Worm (Caenorhabditis elegans): ENCODE measurements around the gene gst-2.

DNA sequence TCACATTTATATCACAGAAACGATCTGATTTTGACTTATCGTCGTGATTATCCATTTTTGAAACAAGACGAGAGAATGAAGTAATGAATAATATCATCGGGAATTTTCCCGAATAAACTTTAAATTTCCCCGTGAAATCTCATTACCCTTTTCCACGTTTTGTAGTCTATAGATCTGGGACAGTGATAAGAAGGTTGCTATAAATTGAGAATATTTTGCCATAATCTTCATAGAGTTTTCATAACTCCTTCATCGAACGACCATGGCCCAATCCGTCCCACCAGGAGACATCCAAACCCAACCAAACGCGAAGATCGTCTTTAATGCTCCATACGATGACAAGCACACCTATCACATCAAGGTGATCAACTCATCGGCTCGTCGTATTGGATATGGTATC is 46.7 kb downstream of the gst-2 start, which contains the start of the genes C04G2.5 and msp-36:
- TF ChIP-seq unc-62 (GFP tag; optimal IDR thresholded peaks at IDR 0.05 in 1 of 2) (no peak), unc-62 (tag; optimal IDR thresholded peaks at IDR 0.05) (no peak), lin-39 (tag; optimal IDR thresholded peaks at IDR 0.05) (no peak), ztf-11 (tag; optimal IDR thresholded peaks at IDR 0.05) (no peak), gei-8 (GFP tag; optimal IDR thresholded peaks at IDR 0.05) (no peak), pha-4 (GFP tag; IDR thresholded peaks at IDR 0.05) (no peak), pha-4 (tag; optimal IDR thresholded peaks at IDR 0.05) (no peak), fkh-10 (GFP tag; optimal IDR thresholded peaks at IDR 0.05) (no peak)

All from whole organism, L4 larva.